Worm (Caenorhabditis elegans) whole organism, young adult: ENCODE data around the gene kin-9.
A peak's percentile ranks its signal among the peaks of the same experiment; 100 is the strongest.

Experiments used
- B0261.1 ChIP-seq: sonication (generic microtip); optimal IDR thresholded peaks from 2 replicates; lab custom pipeline; 2016; ENCODE audit warnings: mild to moderate bottlenecking, missing genetic modification characterization, moderate library complexity, missing compliant biosample characterization
- D2030.7 ChIP-seq: fragments of 200-800 bp; sonication (Bioruptor generic); IDR thresholded peaks from 2 replicates; pipeline ENCODE4 v1.3.6; 2022; ENCODE audit warnings: missing genetic modification reagents, missing genetic modification characterization, missing compliant biosample characterization
- F22D6.2 ChIP-seq: sonication (generic microtip); optimal IDR thresholded peaks from 2 replicates; lab custom pipeline; 2016; ENCODE audit warnings: mild to moderate bottlenecking, missing genetic modification characterization, missing compliant biosample characterization
- F37B4.10 ChIP-seq: fragments of 200-800 bp; sonication (Bioruptor generic); IDR thresholded peaks from 2 replicates; pipeline ENCODE4 v1.3.6; 2022; ENCODE audit warnings: missing genetic modification characterization, missing compliant biosample characterization
- F39B2.1 ChIP-seq: fragments of 200-800 bp; sonication (Bioruptor generic); IDR thresholded peaks from 2 replicates; pipeline ENCODE4 v1.3.6; 2022; ENCODE audit warnings: missing genetic modification reagents, missing genetic modification characterization, missing compliant biosample characterization
- K12H6.12 ChIP-seq: fragments of 200-800 bp; sonication (Bioruptor generic); optimal IDR thresholded peaks from 2 replicates; lab custom pipeline; 2018; ENCODE audit warnings: mild to moderate bottlenecking, missing genetic modification characterization, missing compliant biosample characterization
- Y56A3A.18 ChIP-seq: fragments of 200-800 bp; sonication (Bioruptor generic); IDR thresholded peaks from 2 replicates; pipeline ENCODE4 v1.3.6; 2022; ENCODE audit warnings: missing genetic modification reagents, missing genetic modification characterization, missing compliant biosample characterization
- ZK185.1 ChIP-seq: sonication (generic microtip); optimal IDR thresholded peaks from 2 replicates; lab custom pipeline; 2016; ENCODE audit warnings: mild to moderate bottlenecking, missing genetic modification characterization, missing compliant biosample characterization; ENCODE audit not compliant: poor library complexity, severe bottlenecking
- akir-1 ChIP-seq: fragments of 200-800 bp; sonication (Bioruptor generic); optimal IDR thresholded peaks from 2 replicates; lab custom pipeline; 2018; ENCODE audit warnings: mild to moderate bottlenecking, missing genetic modification characterization, moderate library complexity, missing compliant biosample characterization
- ama-1 ChIP-seq, 3 experiments: fragments of 150-350 bp in 1 of 3; sonication (generic microtip) in 2 of 3; optimal IDR thresholded peaks; 2 replicates each; lab custom pipeline; 2014 to 2018; ENCODE audit warnings: missing biosample characterization in 2 of 3, missing genetic modification characterization in 2 of 3, missing genetic modification reagents in 2 of 3
- cebp-1 ChIP-seq, 2 experiments: fragments of 200-800 bp in 1 of 2; sonication (Bioruptor generic) in 1 of 2; sonication (generic microtip) in 1 of 2; IDR thresholded peaks in 1 of 2; optimal IDR thresholded peaks in 1 of 2; 2 replicates each; pipeline versions ENCODE4 v1.3.6 to Lab custom; 2017 to 2022; ENCODE audit warnings: missing compliant biosample characterization in 2 of 2, missing genetic modification characterization in 2 of 2, mild to moderate bottlenecking in 1 of 2, missing genetic modification reagents in 1 of 2, moderate library complexity in 1 of 2
- ceh-91 ChIP-seq: fragments of 200-800 bp; sonication (Bioruptor generic); IDR thresholded peaks from 2 replicates; pipeline ENCODE4 v1.3.6; 2022; ENCODE audit warnings: missing genetic modification reagents, missing genetic modification characterization, missing compliant biosample characterization
- chd-7 ChIP-seq: sonication (generic microtip); optimal IDR thresholded peaks from 2 replicates; lab custom pipeline; 2016; ENCODE audit warnings: mild to moderate bottlenecking, missing genetic modification characterization, moderate library complexity, missing compliant biosample characterization
- die-1 ChIP-seq: sonication (generic microtip); optimal IDR thresholded peaks from 2 replicates; lab custom pipeline; 2016; ENCODE audit warnings: missing genotype, mild to moderate bottlenecking, missing genetic modification characterization, missing compliant biosample characterization
- dox-1 ChIP-seq: fragments of 200-800 bp; sonication (Bioruptor generic); IDR thresholded peaks from 2 replicates; pipeline ENCODE4 v1.3.6; 2022; ENCODE audit warnings: missing genetic modification reagents, missing genetic modification characterization, missing compliant biosample characterization
- dpl-1 ChIP-seq: fragments of 150-350 bp; optimal IDR thresholded peaks from 2 replicates; lab custom pipeline; 2014; ENCODE audit warnings: missing biosample characterization, missing genetic modification reagents, missing genetic modification characterization
- egrh-3 ChIP-seq: fragments of 200-800 bp; sonication (Bioruptor generic); IDR thresholded peaks from 2 replicates; pipeline ENCODE4 v1.3.6; 2022; ENCODE audit warnings: missing genetic modification reagents, missing genetic modification characterization, missing compliant biosample characterization
- him-1 ChIP-seq: sonication (generic microtip); optimal IDR thresholded peaks from 2 replicates; lab custom pipeline; 2016; ENCODE audit warnings: missing genotype, missing genetic modification reagents, missing genetic modification characterization, missing compliant biosample characterization
- hmg-1.2 ChIP-seq: fragments of 200-800 bp; sonication (Bioruptor generic); IDR thresholded peaks from 2 replicates; pipeline ENCODE4 v1.3.6; 2022; ENCODE audit warnings: missing genetic modification reagents, missing genetic modification characterization, missing compliant biosample characterization
- hmg-20 ChIP-seq: fragments of 200-800 bp; sonication (Bioruptor generic); IDR thresholded peaks from 2 replicates; pipeline ENCODE4 v1.3.6; 2022; ENCODE audit warnings: missing genetic modification reagents, missing genetic modification characterization, missing compliant biosample characterization
- lag-1 ChIP-seq: fragments of 200-800 bp; sonication (Bioruptor generic); IDR thresholded peaks from 2 replicates; pipeline ENCODE4 v1.3.6; 2022; ENCODE audit warnings: missing genetic modification reagents, missing genetic modification characterization, missing compliant biosample characterization
- lin-26 ChIP-seq: fragments of 200-800 bp; sonication (Bioruptor generic); IDR thresholded peaks from 2 replicates; pipeline ENCODE4 v1.3.6; 2022; ENCODE audit warnings: missing genetic modification reagents, missing genetic modification characterization, missing compliant biosample characterization
- lir-1 ChIP-seq: fragments of 200-800 bp; sonication (Bioruptor generic); conservative IDR thresholded peaks from 2 replicates; pipeline ENCODE4 v1.3.6; 2022; ENCODE audit warnings: missing genetic modification reagents, missing genetic modification characterization, missing compliant biosample characterization
- madf-10 ChIP-seq: sonication (generic microtip); optimal IDR thresholded peaks from 2 replicates; lab custom pipeline; 2016; ENCODE audit warnings: mild to moderate bottlenecking, missing genetic modification characterization, missing compliant biosample characterization
- madf-3 ChIP-seq: fragments of 200-800 bp; sonication (Bioruptor generic); IDR thresholded peaks from 2 replicates; pipeline ENCODE4 v1.3.6; 2022; ENCODE audit warnings: missing genetic modification reagents, missing genetic modification characterization, missing compliant biosample characterization
- mcd-1 ChIP-seq: fragments of 200-800 bp; sonication (Bioruptor generic); IDR thresholded peaks from 2 replicates; pipeline ENCODE4 v1.3.6; 2022; ENCODE audit warnings: missing genetic modification reagents, missing genetic modification characterization, missing compliant biosample characterization
- nhr-80 ChIP-seq: sonication (generic microtip); optimal IDR thresholded peaks from 2 replicates; lab custom pipeline; 2016; ENCODE audit warnings: missing genetic modification characterization, missing compliant biosample characterization
- nhr-90 ChIP-seq: sonication (generic microtip); optimal IDR thresholded peaks from 2 replicates; lab custom pipeline; 2016; ENCODE audit warnings: missing genotype, mild to moderate bottlenecking, missing genetic modification characterization, missing compliant biosample characterization
- pbrm-1 ChIP-seq: fragments of 200-800 bp; sonication (Bioruptor generic); IDR thresholded peaks from 2 replicates; pipeline ENCODE4 v1.3.6; 2022; ENCODE audit warnings: missing genetic modification reagents, missing genetic modification characterization, missing compliant biosample characterization
- rcor-1 ChIP-seq: fragments of 200-800 bp; sonication (Bioruptor generic); IDR thresholded peaks from 2 replicates; pipeline ENCODE4 v1.3.6; 2022; ENCODE audit warnings: missing genetic modification reagents, missing genetic modification characterization, missing compliant biosample characterization
- rec-8 ChIP-seq, 2 experiments: sonication (generic microtip); optimal IDR thresholded peaks; 2 replicates each; lab custom pipeline; 2016; ENCODE audit warnings: mild to moderate bottlenecking in 2 of 2, missing genetic modification characterization in 2 of 2, missing genetic modification reagents in 2 of 2, missing genotype in 2 of 2, missing biosample characterization in 1 of 2, missing compliant biosample characterization in 1 of 2, moderate library complexity in 1 of 2
- snpc-1.3 ChIP-seq: sonication (generic microtip); optimal IDR thresholded peaks from 2 replicates; lab custom pipeline; 2017; ENCODE audit warnings: missing genetic modification characterization, mild to moderate bottlenecking, missing compliant biosample characterization, antibody characterized with exemption, moderate library complexity, missing genotype, missing genetic modification reagents; ENCODE audit not compliant: insufficient read depth
- snpc-3.4 ChIP-seq: sonication (generic microtip); optimal IDR thresholded peaks from 2 replicates; lab custom pipeline; 2017; ENCODE audit warnings: missing genetic modification characterization, mild to moderate bottlenecking, missing compliant biosample characterization, antibody characterized with exemption, moderate library complexity, missing genotype, missing genetic modification reagents
- snpc-4 ChIP-seq, 5 experiments: fragments of 150-350 bp in 1 of 5; sonication (generic microtip) in 4 of 5; optimal IDR thresholded peaks; 2 replicates each; lab custom pipeline; 2014 to 2018; ENCODE audit warnings: missing genetic modification characterization in 5 of 5, missing biosample characterization in 3 of 5, antibody characterized with exemption in 2 of 5, mild to moderate bottlenecking in 2 of 5, missing compliant biosample characterization in 2 of 5, missing genotype in 2 of 5, moderate library complexity in 2 of 5, missing genetic modification reagents in 1 of 5
- somi-1 ChIP-seq: fragments of 200-800 bp; sonication (Bioruptor generic); optimal IDR thresholded peaks from 2 replicates; lab custom pipeline; 2018; ENCODE audit warnings: mild to moderate bottlenecking, missing genetic modification characterization, missing compliant biosample characterization
- tbp1 ChIP-seq: fragments of 200-800 bp; sonication (Bioruptor generic); optimal IDR thresholded peaks from 2 replicates; lab custom pipeline; 2018; ENCODE audit warnings: mild to moderate bottlenecking, missing genetic modification characterization, missing compliant biosample characterization
- zfh-2 ChIP-seq: fragments of 200-800 bp; sonication (Bioruptor generic); conservative IDR thresholded peaks from 2 replicates; pipeline ENCODE4 v1.3.6; 2022; ENCODE audit warnings: missing genetic modification reagents, missing genetic modification characterization, missing compliant biosample characterization
- ztf-18 ChIP-seq: sonication (generic microtip); optimal IDR thresholded peaks from 2 replicates; lab custom pipeline; 2016; ENCODE audit warnings: missing genotype, mild to moderate bottlenecking, missing genetic modification characterization, missing compliant biosample characterization
- ztf-25 ChIP-seq: fragments of 200-800 bp; sonication (Bioruptor generic); IDR thresholded peaks from 2 replicates; pipeline ENCODE4 v1.3.6; 2022; ENCODE audit warnings: missing genetic modification reagents, missing genetic modification characterization, missing compliant biosample characterization
- ztf-26 ChIP-seq: sonication (generic microtip); optimal IDR thresholded peaks from 2 replicates; lab custom pipeline; 2017; ENCODE audit warnings: missing genetic modification characterization, missing compliant biosample characterization
- ztf-6 ChIP-seq: fragments of 200-800 bp; sonication (Bioruptor generic); IDR thresholded peaks from 2 replicates; pipeline ENCODE4 v1.3.6; 2022; ENCODE audit warnings: missing genetic modification reagents, missing genetic modification characterization, missing compliant biosample characterization

Gene kin-9

ce11 chrX:8417727-8418126 is 14.7 kb upstream of the kin-9 start (continued):
- TF ChIP-seq dox-1 (GFP tag; lab: Robert Waterston, UW) (no peak), snpc-3.4 (tag; lab: Kevin White, UChicago) (no peak), ama-1 (optimal IDR thresholded peaks at IDR 0.05; lab: Kevin White, UChicago) (no peak), ama-1 (GFP tag; optimal IDR thresholded peaks at IDR 0.05; lab: Kevin White, UChicago) (no peak), K12H6.12 (no peak), nhr-90 (tag; lab: Kevin White, UChicago) (peak; percentile 37), snpc-1.3 (tag; lab: Kevin White, UChicago) (peak; percentile 17), ztf-26 (tag; lab: Kevin White, UChicago) (no peak)
- TF ChIP-seq, all 124 proteins: peak for 14

- TF ChIP-seq pbrm-1 (GFP tag; lab: Robert Waterston, UW) (no peak), akir-1 (GFP tag; lab: Kevin White, UChicago) (no peak)
- TF ChIP-seq, all 124 proteins: peak for 0
Measured at ce11 chrX:8418382-8418781, 14.1 kb upstream of the kin-9 start, which contains the start of gene spp-13. TSS of gene spp-13 (minus strand) at chrX:8418524.

- no peak for TF ChIP-seq zfh-2 (GFP tag; lab: Robert Waterston, UW)
- peak; percentile 34 to 58 for TF ChIP-seq rec-8 (tag; optimal IDR thresholded peaks at IDR 0.05; lab: Kevin White, UChicago)
- peak; percentile 12 for TF ChIP-seq nhr-80 (tag; lab: Kevin White, UChicago)
- TF ChIP-seq nhr-90 (tag; lab: Kevin White, UChicago), result peak; percentile 54
- TF ChIP-seq dpl-1 (GFP tag; lab: Kevin White, UChicago), result no peak
- TF ChIP-seq cebp-1 (GFP tag; IDR thresholded peaks at IDR 0.05; lab: Robert Waterston, UW), result no peak
- TF ChIP-seq cebp-1 (tag; optimal IDR thresholded peaks at IDR 0.05; lab: Kevin White, UChicago), result peak; percentile 26
- 0 out of 2 replicates have a peak, but pooled peaks have one; percentile 26 for TF ChIP-seq egrh-3
- peak; percentile 65 for TF ChIP-seq hmg-1.2 (GFP tag; lab: Robert Waterston, UW)
- TF ChIP-seq snpc-1.3 (tag; lab: Kevin White, UChicago), result peak; percentile 34
- TF ChIP-seq lag-1 (GFP tag; lab: Robert Waterston, UW), result no peak
- TF ChIP-seq B0261.1 (tag; lab: Kevin White, UChicago), result peak; percentile 81
- no peak for TF ChIP-seq F39B2.1 (GFP tag; lab: Robert Waterston, UW)
- TF ChIP-seq Y56A3A.18 (GFP tag; lab: Robert Waterston, UW), result 0 out of 2 replicates have a peak, but pooled peaks have one; percentile 24
- TF ChIP-seq madf-3 (GFP tag; lab: Robert Waterston, UW), result no peak
- TF ChIP-seq hmg-20 (GFP tag; lab: Robert Waterston, UW), result no peak
- TF ChIP-seq somi-1 (GFP tag; lab: Kevin White, UChicago), result no peak
- peak; percentile 64 for TF ChIP-seq D2030.7 (GFP tag; lab: Robert Waterston, UW)
- peak; percentile 36 for TF ChIP-seq ztf-18 (tag; lab: Kevin White, UChicago)
- TF ChIP-seq F22D6.2, result no peak
- no peak for TF ChIP-seq lir-1 (GFP tag; lab: Robert Waterston, UW)
- peak; percentile 57 for TF ChIP-seq die-1 (tag; lab: Kevin White, UChicago)
- TF ChIP-seq ztf-25 (GFP tag; lab: Robert Waterston, UW), result no peak
- peak; percentile 62; the same call in 1 of the 2 replicates for TF ChIP-seq pbrm-1 (GFP tag; lab: Robert Waterston, UW)
- no peak for TF ChIP-seq F37B4.10 (GFP tag; lab: Robert Waterston, UW)
- TF ChIP-seq chd-7 (tag; lab: Kevin White, UChicago), result no peak
- TF ChIP-seq rcor-1 (GFP tag; lab: Robert Waterston, UW), result no peak
- peak; percentile 31 for TF ChIP-seq him-1 (tag; lab: Kevin White, UChicago)
- 0 out of 2 replicates have a peak, but pooled peaks have one; percentile 8 for TF ChIP-seq mcd-1
- TF ChIP-seq madf-10 (tag; lab: Kevin White, UChicago), result peak; percentile 14
- TF ChIP-seq ZK185.1 (tag; lab: Kevin White, UChicago), result peak; percentile 8
- TF ChIP-seq snpc-4 (GFP tag; optimal IDR thresholded peaks at IDR 0.05; lab: Kevin White, UChicago), result peak; percentile 5
- TF ChIP-seq snpc-4 (tag; optimal IDR thresholded peaks at IDR 0.05; lab: Kevin White, UChicago), result peak in 2 of 4 experiments; percentile 35 to 63
- TF ChIP-seq tbp1, result peak; percentile 89
- no peak for TF ChIP-seq ztf-6
- TF ChIP-seq lin-26 (GFP tag; lab: Robert Waterston, UW), result peak; percentile 69; the same call in 1 of the 2 replicates
- TF ChIP-seq ceh-91 (GFP tag; lab: Robert Waterston, UW), result no peak
Measured at ce11 chrX:8419252-8419651, 13.2 kb upstream of the kin-9 start.
